Worm (Caenorhabditis elegans) whole organism, L4 larva: ENCODE data around the gene polk-1.

Source experiments
- ama-1 ChIP-seq: fragments of 150-350 bp; optimal IDR thresholded peaks from 2 replicates; lab custom pipeline; 2014; ENCODE audit warnings: inconsistent platforms, mixed read lengths
- dpl-1 ChIP-seq: fragments of 150-350 bp; optimal IDR thresholded peaks from 2 replicates; lab custom pipeline; 2014; ENCODE audit warnings: missing biosample characterization, missing genetic modification reagents, missing genetic modification characterization
- egl-27 ChIP-seq: sonication (generic microtip); optimal IDR thresholded peaks from 3 replicates; lab custom pipeline; 2017; ENCODE audit warnings: missing biosample characterization, missing genetic modification reagents, missing genetic modification characterization
- lin-38 ChIP-seq: fragments of 200-800 bp; sonication (Bioruptor generic); IDR thresholded peaks from 2 replicates; pipeline ENCODE4 v1.3.6; 2022; ENCODE audit warnings: missing genetic modification reagents, missing genetic modification characterization, missing compliant biosample characterization
- madf-9 ChIP-seq: fragments of 200-800 bp; sonication (Bioruptor generic); conservative IDR thresholded peaks from 2 replicates; pipeline ENCODE4 v1.3.6; 2022; ENCODE audit warnings: missing genetic modification reagents, missing genetic modification characterization, missing compliant biosample characterization
- nhr-10 ChIP-seq: fragments of 150-350 bp; optimal IDR thresholded peaks from 2 replicates; lab custom pipeline; 2014; ENCODE audit warnings: missing biosample characterization, missing genetic modification characterization
- nhr-237 ChIP-seq: sonication (generic microtip); optimal IDR thresholded peaks from 2 replicates; lab custom pipeline; 2017; ENCODE audit warnings: missing biosample characterization, missing genetic modification characterization
- nhr-77 ChIP-seq: fragments of 150-350 bp; optimal IDR thresholded peaks from 2 replicates; lab custom pipeline; 2014; ENCODE audit warnings: missing biosample characterization, missing genetic modification characterization
- snpc-4 ChIP-seq: fragments of 150-350 bp; optimal IDR thresholded peaks from 2 replicates; lab custom pipeline; 2014; ENCODE audit warnings: missing biosample characterization, missing genetic modification characterization
- unc-62 ChIP-seq, 3 experiments: fragments of 150-350 bp in 1 of 3; sonication (generic microtip); optimal IDR thresholded peaks in 2 of 3; peaks in 1 of 3; 1 replicate in 1 of 3; 2 replicates in 2 of 3; lab custom pipeline; 2014 to 2017; ENCODE audit warnings: missing biosample characterization in 3 of 3, missing genetic modification characterization in 3 of 3, missing genetic modification reagents in 3 of 3, missing genotype in 1 of 3

DNA sequence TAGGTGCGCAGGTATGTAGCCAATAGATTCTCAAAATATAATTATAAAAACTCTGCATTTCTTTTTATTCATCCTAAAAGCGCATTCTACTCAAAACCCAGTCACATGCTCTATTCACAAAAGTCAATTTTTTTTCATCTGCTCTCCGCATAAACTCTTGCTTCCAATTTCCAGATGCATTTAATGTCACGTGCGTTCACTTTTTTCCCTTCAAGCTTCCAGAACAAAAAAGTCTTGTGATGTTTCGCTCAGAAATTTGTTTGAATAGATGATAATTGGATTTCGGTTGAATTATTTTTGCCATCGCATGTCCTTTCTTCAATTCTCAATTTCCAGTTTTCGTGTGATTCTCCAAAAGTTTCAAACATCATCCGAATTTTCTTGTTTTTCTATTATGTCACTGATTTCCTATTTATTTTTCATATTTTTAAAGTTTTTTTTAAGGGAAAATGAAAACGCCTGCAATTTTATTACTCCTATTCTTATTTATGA is 36.6 kb upstream of the polk-1 start, which contains the start of gene F22B7.1:
- TF ChIP-seq nhr-237 (tag; lab: Kevin White, UChicago) (no peak), snpc-4 (tag; lab: Kevin White, UChicago) (no peak), unc-62 (GFP tag; optimal IDR thresholded peaks at IDR 0.05 in 1 of 2; lab: Kevin White, UChicago) (no peak), unc-62 (tag; optimal IDR thresholded peaks at IDR 0.05; lab: Kevin White, UChicago) (no peak), nhr-77 (tag; lab: Kevin White, UChicago) (no peak), egl-27 (tag; lab: Kevin White, UChicago) (no peak), nhr-10 (tag; lab: Kevin White, UChicago) (no peak), lin-38 (no peak), ama-1 (no peak), madf-9 (GFP tag; lab: Robert Waterston, UW) (no peak), dpl-1 (GFP tag; lab: Kevin White, UChicago) (no peak)
